Worm (Caenorhabditis elegans): ENCODE data around the gene T06C12.9.
"Not testable (repeated sequence)": the region's sequence is repeated elsewhere in the genome, so short reads cannot be mapped to it uniquely, and the experiment has no call there.

DNA sequence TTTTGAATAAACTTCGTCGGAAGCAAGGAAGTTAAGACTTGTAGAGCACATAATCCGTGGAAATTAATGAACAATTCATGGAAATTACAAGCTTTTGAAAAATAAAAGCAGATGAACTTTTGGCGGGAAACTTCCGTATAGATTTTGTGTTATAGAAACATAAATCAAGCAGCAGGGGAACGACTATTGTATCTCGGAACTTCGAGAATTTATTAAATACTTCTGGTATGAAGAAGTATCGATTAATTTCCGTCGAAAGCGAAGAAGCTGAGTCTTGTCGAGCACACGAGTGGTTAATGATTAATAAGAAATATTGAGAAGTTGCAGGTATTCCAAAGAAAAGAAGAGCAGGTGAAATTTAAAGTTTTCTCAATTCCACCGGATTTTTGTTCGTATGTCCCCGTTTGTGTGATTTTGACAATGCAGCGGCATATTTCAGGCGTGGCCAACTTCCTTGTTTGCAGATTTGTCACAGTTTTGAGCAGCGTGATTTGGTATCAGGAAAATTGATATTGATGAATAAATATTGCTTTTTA, 35.5 kb downstream of the T06C12.9 start, which contains the start of gene srh-147:
- not testable (repeated sequence) for TF ChIP-seq ceh-43 (GFP tag; optimal IDR thresholded peaks at IDR 0.05); unc-39 (tag; optimal IDR thresholded peaks at IDR 0.05); lin-13 (tag; optimal IDR thresholded peaks at IDR 0.05)

Data from whole organism, mixed stage, embryonic.